Fruit fly (Drosophila melanogaster) whole organism, embryonic: Measurements from ENCODE around the gene CG10597.
A peak's percentile ranks its signal among the peaks of the same experiment; 100 is the strongest.

Experiments
- Bgb ChIP-seq: fragments of 200-800 bp; sonication (Bioruptor generic); IDR thresholded peaks from 2 replicates; pipeline ENCODE4 v1.3.6; 2022; ENCODE audit warnings: missing biosample characterization, missing genetic modification characterization; ENCODE audit not compliant: partially characterized antibody
- Blimp-1 ChIP-seq: fragments of 200-800 bp; sonication (Bioruptor generic); optimal IDR thresholded peaks from 3 replicates; lab custom pipeline; 2018; ENCODE audit warnings: missing biosample characterization, missing genetic modification characterization, mild to moderate bottlenecking, moderate library complexity, missing genetic modification reagents
- CG10147 ChIP-seq: fragments of 200-800 bp; sonication (Bioruptor generic); optimal IDR thresholded peaks from 2 replicates; lab custom pipeline; 2019; ENCODE audit warnings: missing biosample characterization, mild to moderate bottlenecking, missing genetic modification characterization, moderate library complexity
- CG10959 ChIP-seq: fragments of 200-800 bp; sonication (Bioruptor generic); IDR thresholded peaks from 2 replicates; pipeline ENCODE4 v1.3.6; 2022; ENCODE audit warnings: missing biosample characterization, missing genetic modification characterization
- CG11398 ChIP-seq: fragments of 200-800 bp; sonication (Bioruptor generic); optimal IDR thresholded peaks from 2 replicates; lab custom pipeline; 2016; ENCODE audit warnings: missing biosample characterization, missing genetic modification characterization
- CG12155 ChIP-seq: fragments of 200-800 bp; sonication (Bioruptor generic); optimal IDR thresholded peaks from 3 replicates; lab custom pipeline; 2016; ENCODE audit warnings: missing biosample characterization, missing genetic modification characterization
- CG15696 ChIP-seq: fragments of 200-800 bp; sonication (Bioruptor generic); optimal IDR thresholded peaks from 2 replicates; lab custom pipeline; 2019; ENCODE audit warnings: missing biosample characterization, mild to moderate bottlenecking, missing genetic modification characterization, moderate library complexity
- CG16813 ChIP-seq: fragments of 200-800 bp; sonication (Bioruptor generic); IDR thresholded peaks from 3 replicates; pipeline ENCODE4 v1.3.6; 2022; ENCODE audit warnings: missing biosample characterization, missing genetic modification characterization; ENCODE audit not compliant: partially characterized antibody
- CG17385 ChIP-seq: fragments of 200-800 bp; sonication (Bioruptor generic); optimal IDR thresholded peaks from 3 replicates; lab custom pipeline; 2018; ENCODE audit warnings: missing biosample characterization, mild to moderate bottlenecking, missing genetic modification characterization
- CG18476 ChIP-seq: fragments of 200-800 bp; sonication (Bioruptor generic); optimal IDR thresholded peaks from 2 replicates; lab custom pipeline; 2016; ENCODE audit warnings: missing biosample characterization, mild to moderate bottlenecking, missing genetic modification characterization
- CG31441 ChIP-seq: fragments of 200-800 bp; sonication (Bioruptor generic); IDR thresholded peaks from 2 replicates; pipeline ENCODE4 v1.3.6; 2022; ENCODE audit warnings: missing biosample characterization, missing genetic modification characterization
- CG32772 ChIP-seq: fragments of 200-800 bp; sonication (Bioruptor generic); IDR thresholded peaks from 2 replicates; pipeline ENCODE4 v1.3.6; 2022; ENCODE audit warnings: missing biosample characterization, missing genetic modification characterization
- CG43689 ChIP-seq: fragments of 200-800 bp; sonication (Bioruptor generic); IDR thresholded peaks from 2 replicates; pipeline ENCODE4 v1.3.6; 2022; ENCODE audit warnings: missing biosample characterization, missing genetic modification characterization
- CG4617 ChIP-seq: fragments of 200-800 bp; sonication (Bioruptor generic); optimal IDR thresholded peaks from 3 replicates; lab custom pipeline; 2016; ENCODE audit warnings: missing biosample characterization, missing genetic modification characterization, borderline replicate concordance
- CG8359 ChIP-seq: fragments of 200-800 bp; sonication (Bioruptor generic); optimal IDR thresholded peaks from 2 replicates; lab custom pipeline; 2017; ENCODE audit warnings: missing biosample characterization, mild to moderate bottlenecking, missing genetic modification characterization, borderline replicate concordance
- CHES-1-like ChIP-seq: fragments of 200-800 bp; sonication (Bioruptor generic); optimal IDR thresholded peaks from 2 replicates; lab custom pipeline; 2016; ENCODE audit warnings: missing biosample characterization, missing genetic modification characterization
- CTCF ChIP-seq: fragments of 200-800 bp; sonication (Bioruptor generic); optimal IDR thresholded peaks from 2 replicates; lab custom pipeline; 2017; ENCODE audit warnings: missing biosample characterization, mild to moderate bottlenecking, missing genetic modification characterization, moderate library complexity
- Camta ChIP-seq: fragments of 200-800 bp; sonication (Bioruptor generic); optimal IDR thresholded peaks from 2 replicates; lab custom pipeline; 2016; ENCODE audit warnings: missing biosample characterization, missing genetic modification characterization
- Dfd ChIP-seq, 2 experiments: fragments of >200 bp; optimal IDR thresholded peaks; 2 replicates each; lab custom pipeline; 2017; ENCODE audit warnings: missing biosample characterization in 2 of 2, missing genetic modification characterization in 2 of 2
- Dll ChIP-seq: fragments of 200-800 bp; sonication (Bioruptor generic); IDR thresholded peaks from 4 replicates; pipeline ENCODE4 v1.3.6; 2022; ENCODE audit warnings: missing biosample characterization, missing genetic modification characterization; ENCODE audit not compliant: partially characterized antibody
- Fer1 ChIP-seq: fragments of 200-800 bp; sonication (Bioruptor generic); optimal IDR thresholded peaks from 2 replicates; lab custom pipeline; 2017; ENCODE audit warnings: missing biosample characterization, mild to moderate bottlenecking, missing genetic modification characterization
- Hr3 ChIP-seq: fragments of 200-800 bp; sonication (Bioruptor generic); optimal IDR thresholded peaks from 3 replicates; lab custom pipeline; 2016; ENCODE audit warnings: missing biosample characterization, missing genetic modification characterization
- Hr51 ChIP-seq, 2 experiments: fragments of 200-800 bp; sonication (Bioruptor generic); optimal IDR thresholded peaks; 2 replicates in 1 of 2; 3 replicates in 1 of 2; lab custom pipeline; 2016 to 2018; ENCODE audit warnings: missing biosample characterization in 2 of 2, missing genetic modification characterization in 2 of 2, mild to moderate bottlenecking in 1 of 2, moderate library complexity in 1 of 2
- Med ChIP-seq: fragments of 200-800 bp; sonication (Bioruptor generic); peaks from one replicate; lab custom pipeline; 2016; ENCODE audit warnings: missing biosample characterization, missing genetic modification characterization, mild to moderate bottlenecking, inconsistent platforms, moderate library complexity
- Pdp1 ChIP-seq, 2 experiments: fragments of 200-800 bp; sonication (Bioruptor generic); optimal IDR thresholded peaks; 3 replicates each; lab custom pipeline; 2016; ENCODE audit warnings: missing biosample characterization in 2 of 2, missing genetic modification characterization in 2 of 2, mild to moderate bottlenecking in 1 of 2, moderate library complexity in 1 of 2
- Sox102F ChIP-seq: fragments of 200-800 bp; sonication (Bioruptor generic); optimal IDR thresholded peaks from 2 replicates; lab custom pipeline; 2018; ENCODE audit warnings: missing biosample characterization, mild to moderate bottlenecking, missing genetic modification characterization, moderate library complexity
- Ssrp ChIP-seq: fragments of 200-800 bp; sonication (Bioruptor generic); optimal IDR thresholded peaks from 2 replicates; lab custom pipeline; 2018; ENCODE audit warnings: missing biosample characterization, mild to moderate bottlenecking, missing genetic modification characterization, moderate library complexity
- Vsx1 ChIP-seq: fragments of 200-800 bp; sonication (Bioruptor generic); optimal IDR thresholded peaks from 2 replicates; lab custom pipeline; 2017; ENCODE audit warnings: missing biosample characterization, mild to moderate bottlenecking, missing genetic modification characterization, missing genetic modification reagents
- abd-A ChIP-seq: fragments of 200-800 bp; sonication (Bioruptor generic); optimal IDR thresholded peaks from 3 replicates; lab custom pipeline; 2019; ENCODE audit warnings: missing biosample characterization, mild to moderate bottlenecking, missing genetic modification characterization, moderate library complexity
- bab2 ChIP-seq: fragments of 200-800 bp; sonication (Bioruptor generic); optimal IDR thresholded peaks from 2 replicates; lab custom pipeline; 2016; ENCODE audit warnings: missing biosample characterization, missing genetic modification characterization
- bsh ChIP-seq, 2 experiments: fragments of 200-800 bp; sonication (Bioruptor generic); optimal IDR thresholded peaks; 2 replicates each; lab custom pipeline; 2017 to 2018; ENCODE audit warnings: mild to moderate bottlenecking in 2 of 2, missing biosample characterization in 2 of 2, missing genetic modification characterization in 2 of 2, moderate library complexity in 1 of 2
- cad ChIP-seq: fragments of >200 bp; optimal IDR thresholded peaks from 2 replicates; lab custom pipeline; 2017; ENCODE audit warnings: missing biosample characterization, missing genetic modification characterization
- cg ChIP-seq: fragments of 200-800 bp; sonication (Bioruptor generic); optimal IDR thresholded peaks from 3 replicates; lab custom pipeline; 2019; ENCODE audit warnings: missing biosample characterization, mild to moderate bottlenecking, missing genetic modification characterization, moderate library complexity
- ci ChIP-seq: fragments of 200-800 bp; sonication (Bioruptor generic); IDR thresholded peaks from 3 replicates; pipeline ENCODE4 v1.3.6; 2022; ENCODE audit warnings: missing biosample characterization, missing genetic modification characterization
- dmrt11E ChIP-seq: fragments of 200-800 bp; sonication (Bioruptor generic); optimal IDR thresholded peaks from 3 replicates; lab custom pipeline; 2018; ENCODE audit warnings: missing biosample characterization, mild to moderate bottlenecking, missing genetic modification characterization, moderate library complexity
- dpn ChIP-seq, 2 experiments: fragments of 200-800 bp; sonication (Bioruptor generic); optimal IDR thresholded peaks; 3 replicates each; lab custom pipeline; 2016; ENCODE audit warnings: missing biosample characterization in 2 of 2, missing genetic modification characterization in 2 of 2
- h ChIP-seq: fragments of >200 bp; optimal IDR thresholded peaks from 2 replicates; lab custom pipeline; 2017
- ham ChIP-seq: fragments of 200-800 bp; sonication (Bioruptor generic); IDR thresholded peaks from 2 replicates; pipeline ENCODE4 v1.3.6; 2022; ENCODE audit warnings: missing biosample characterization, missing genetic modification characterization
- jing ChIP-seq: fragments of 200-800 bp; sonication (Bioruptor generic); optimal IDR thresholded peaks from 2 replicates; lab custom pipeline; 2018; ENCODE audit warnings: missing biosample characterization, mild to moderate bottlenecking, missing genetic modification characterization
- kni ChIP-seq: fragments of 200-800 bp; sonication (Bioruptor generic); optimal IDR thresholded peaks from 3 replicates; lab custom pipeline; 2017; ENCODE audit warnings: mild to moderate bottlenecking, missing biosample characterization, missing genetic modification reagents, missing genetic modification characterization
- mam ChIP-seq: fragments of 200-800 bp; sonication (Bioruptor generic); optimal IDR thresholded peaks from 3 replicates; lab custom pipeline; 2016; ENCODE audit warnings: missing biosample characterization, missing genetic modification characterization
- nom ChIP-seq: fragments of 200-800 bp; sonication (Bioruptor generic); optimal IDR thresholded peaks from 2 replicates; lab custom pipeline; 2017; ENCODE audit warnings: missing biosample characterization, missing genetic modification characterization, mild to moderate bottlenecking, moderate library complexity, missing genetic modification reagents
- pfk ChIP-seq: fragments of 200-800 bp; sonication (Bioruptor generic); optimal IDR thresholded peaks from 2 replicates; lab custom pipeline; 2018; ENCODE audit warnings: missing biosample characterization, mild to moderate bottlenecking, missing genetic modification characterization, moderate library complexity
- pnt ChIP-seq: fragments of 200-800 bp; sonication (Bioruptor generic); optimal IDR thresholded peaks from 3 replicates; lab custom pipeline; 2016; ENCODE audit warnings: missing biosample characterization, missing genetic modification characterization
- pros ChIP-seq: fragments of 200-800 bp; sonication (Bioruptor generic); optimal IDR thresholded peaks from 3 replicates; lab custom pipeline; 2019; ENCODE audit warnings: missing biosample characterization, mild to moderate bottlenecking, missing genetic modification characterization, moderate library complexity
- sc ChIP-seq, 3 experiments: fragments of >200 bp in 2 of 3; fragments of 200-800 bp in 1 of 3; sonication (Bioruptor generic) in 1 of 3; optimal IDR thresholded peaks; 2 replicates in 2 of 3; 3 replicates in 1 of 3; lab custom pipeline; 2017; ENCODE audit warnings: mild to moderate bottlenecking in 1 of 3, missing biosample characterization in 1 of 3, missing genetic modification characterization in 1 of 3, missing genetic modification reagents in 1 of 3
- slp2 ChIP-seq: fragments of 200-800 bp; sonication (Bioruptor generic); optimal IDR thresholded peaks from 2 replicates; lab custom pipeline; 2016; ENCODE audit warnings: missing biosample characterization, missing genetic modification characterization
- wek ChIP-seq: fragments of 200-800 bp; sonication (Bioruptor generic); optimal IDR thresholded peaks from 3 replicates; lab custom pipeline; 2018; ENCODE audit warnings: missing biosample characterization, mild to moderate bottlenecking, missing genetic modification characterization, moderate library complexity

Gene CG10597

DNA sequence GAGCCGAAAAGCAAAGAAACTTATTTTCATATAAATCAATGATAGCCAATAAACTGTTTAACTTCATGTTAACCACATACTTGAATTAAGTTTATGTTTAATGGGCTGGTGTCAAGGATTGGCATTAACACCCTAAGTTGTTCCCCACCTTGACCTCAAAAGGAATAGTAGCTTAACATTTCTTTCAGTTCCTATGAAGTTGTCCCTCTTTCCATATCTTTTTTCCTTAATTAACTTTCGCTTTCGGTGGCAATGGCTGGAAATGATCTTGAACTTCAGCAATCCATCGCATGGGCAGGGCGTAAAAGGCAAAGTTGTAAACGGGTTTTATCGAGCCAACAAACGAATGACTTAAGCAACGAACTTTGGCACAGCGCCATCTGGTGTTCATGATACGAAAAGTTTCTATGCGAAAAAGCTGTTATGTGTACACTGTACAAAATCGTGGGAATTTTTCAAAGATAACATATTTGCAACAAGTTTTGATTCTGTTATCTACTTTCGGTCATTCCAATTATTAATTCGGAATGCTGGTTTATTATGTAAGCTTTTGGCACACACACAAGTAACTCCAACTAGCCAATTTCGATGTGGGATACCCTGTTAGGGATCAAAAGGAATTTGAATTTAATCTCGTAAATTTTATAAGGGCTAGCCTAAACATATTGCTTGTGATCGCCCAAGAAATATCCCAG lies 1.2 kb downstream of the CG10597 start (continued):
- TF ChIP-seq Hr51 (GFP tag; optimal IDR thresholded peaks at IDR 0.05; lab: Kevin White, UChicago), result peak in 1 of 2 experiments; percentile 36
- no peak for TF ChIP-seq CG15696 (tag; lab: Kevin White, UChicago)
- no peak for TF ChIP-seq Dfd (GFP tag; optimal IDR thresholded peaks at IDR 0.05; lab: Kevin White, UChicago)
- TF ChIP-seq CHES-1-like (GFP tag; lab: Kevin White, UChicago), result peak; percentile 4
- no peak for TF ChIP-seq CG10959 (GFP tag; lab: Robert Waterston, UW)
- no peak for TF ChIP-seq Fer1 (GFP tag; lab: Kevin White, UChicago)
- TF ChIP-seq pnt (GFP tag; lab: Kevin White, UChicago), result peak; percentile 35
- peak; percentile 18 to 53 for TF ChIP-seq Pdp1 (GFP tag; optimal IDR thresholded peaks at IDR 0.05; lab: Kevin White, UChicago)
- peak in 1 of 2 experiments; percentile 35 for TF ChIP-seq bsh (GFP tag; optimal IDR thresholded peaks at IDR 0.05; lab: Kevin White, UChicago)
- peak; percentile 18 for TF ChIP-seq CG17385
- no peak for TF ChIP-seq h (lab: Kevin White, UChicago)
- TF ChIP-seq slp2 (GFP tag; lab: Kevin White, UChicago), result peak; percentile 9
- peak; percentile 74 for TF ChIP-seq abd-A (tag; lab: Kevin White, UChicago)
- TF ChIP-seq jing (GFP tag; lab: Kevin White, UChicago), result peak; percentile 8
- no peak for TF ChIP-seq nom
- peak; percentile 12 for TF ChIP-seq mam (GFP tag; lab: Kevin White, UChicago)
- TF ChIP-seq Camta (GFP tag; lab: Kevin White, UChicago), result peak; percentile 25
- peak; percentile 84 for TF ChIP-seq Med (GFP tag; lab: Kevin White, UChicago)
- TF ChIP-seq CG18476, result no peak
- peak; percentile 52 for TF ChIP-seq Ssrp (tag; lab: Kevin White, UChicago)
- TF ChIP-seq Dll (GFP tag; lab: Robert Waterston, UW), result no peak
- no peak for TF ChIP-seq sc (optimal IDR thresholded peaks at IDR 0.05; lab: Kevin White, UChicago)
- TF ChIP-seq sc (GFP tag; optimal IDR thresholded peaks at IDR 0.05; lab: Kevin White, UChicago), result peak; percentile 5
- no peak for TF ChIP-seq CG12155
- TF ChIP-seq CG4617 (GFP tag; lab: Kevin White, UChicago), result no peak
- peak; percentile 30 for TF ChIP-seq bab2 (GFP tag; lab: Kevin White, UChicago)
- peak; percentile 100 for TF ChIP-seq Blimp-1 (GFP tag; lab: Kevin White, UChicago)
- peak; percentile 3 for TF ChIP-seq Vsx1 (GFP tag; lab: Kevin White, UChicago)
- 0 out of 3 replicates have a peak, but pooled peaks have one; percentile 52 for TF ChIP-seq ci (GFP tag; lab: Robert Waterston, UW)
- TF ChIP-seq pros, result peak; percentile 23
- no peak for TF ChIP-seq cg
- peak; percentile 72 for TF ChIP-seq kni (GFP tag; lab: Kevin White, UChicago)
- peak in 1 of 2 experiments; percentile 18 for TF ChIP-seq dpn (GFP tag; optimal IDR thresholded peaks at IDR 0.05; lab: Kevin White, UChicago)
- TF ChIP-seq CG16813 (GFP tag; lab: Robert Waterston, UW), result no peak
- no peak for TF ChIP-seq CG31441 (GFP tag; lab: Robert Waterston, UW)
- peak; percentile 90 for TF ChIP-seq CTCF (GFP tag; lab: Kevin White, UChicago)
- TF ChIP-seq cad (GFP tag; lab: Kevin White, UChicago), result no peak
- no peak for TF ChIP-seq CG10147 (GFP tag; lab: Kevin White, UChicago)
- no peak for TF ChIP-seq CG11398 (GFP tag; lab: Kevin White, UChicago)
- TF ChIP-seq CG43689 (GFP tag; lab: Robert Waterston, UW), result no peak
- no peak for TF ChIP-seq CG32772
- peak; percentile 54 for TF ChIP-seq dmrt11E (tag; lab: Kevin White, UChicago)
- TF ChIP-seq Hr3, result no peak
- no peak for TF ChIP-seq Bgb
- TF ChIP-seq Sox102F, result peak; percentile 28
- TF ChIP-seq CG8359 (GFP tag; lab: Kevin White, UChicago), result no peak
- TF ChIP-seq pfk (GFP tag; lab: Kevin White, UChicago), result no peak
- TF ChIP-seq wek (GFP tag; lab: Kevin White, UChicago), result no peak
- no peak for TF ChIP-seq ham
